Fruit fly (Drosophila melanogaster) whole organism, embryonic: ENCODE results near the gene CG17109.

Source experiments
- Aef1 ChIP-seq: fragments of 200-800 bp; sonication (Bioruptor generic); IDR thresholded peaks from 3 replicates; pipeline ENCODE4 v1.3.6; 2022; ENCODE audit warnings: missing biosample characterization, missing genetic modification characterization
- Antp ChIP-seq: fragments of 200-800 bp; sonication (Bioruptor generic); optimal IDR thresholded peaks from 3 replicates; lab custom pipeline; 2016; ENCODE audit warnings: missing biosample characterization, missing genetic modification characterization
- Asciz ChIP-seq: fragments of 200-800 bp; sonication (Bioruptor generic); optimal IDR thresholded peaks from 2 replicates; lab custom pipeline; 2017; ENCODE audit warnings: missing biosample characterization, mild to moderate bottlenecking, missing genetic modification characterization, missing genetic modification reagents
- B-H1 ChIP-seq: fragments of 200-800 bp; sonication (Bioruptor generic); IDR thresholded peaks from 3 replicates; pipeline ENCODE4 v1.3.6; 2022; ENCODE audit warnings: missing biosample characterization, missing genetic modification characterization
- CG10321 ChIP-seq: fragments of 200-800 bp; sonication (Bioruptor generic); IDR thresholded peaks from 2 replicates; pipeline ENCODE4 v1.3.6; 2022; ENCODE audit warnings: missing biosample characterization, missing genetic modification characterization
- CG11085 ChIP-seq: fragments of 200-800 bp; sonication (Bioruptor generic); IDR thresholded peaks from 2 replicates; pipeline ENCODE4 v1.3.6; 2022; ENCODE audit warnings: missing biosample characterization, missing genetic modification characterization
- CG12071 ChIP-seq: fragments of 200-800 bp; sonication (Bioruptor generic); optimal IDR thresholded peaks from 3 replicates; lab custom pipeline; 2018; ENCODE audit warnings: missing biosample characterization, mild to moderate bottlenecking, missing genetic modification characterization
- CG1233 ChIP-seq: fragments of 200-800 bp; sonication (Bioruptor generic); optimal IDR thresholded peaks from 4 replicates; lab custom pipeline; 2018; ENCODE audit warnings: missing biosample characterization, mild to moderate bottlenecking, missing genetic modification characterization
- CG13296 ChIP-seq: fragments of 200-800 bp; sonication (Bioruptor generic); optimal IDR thresholded peaks from 3 replicates; lab custom pipeline; 2018; ENCODE audit warnings: missing biosample characterization, mild to moderate bottlenecking, missing genetic modification characterization
- CG13424 ChIP-seq: fragments of 200-800 bp; sonication (Bioruptor generic); optimal IDR thresholded peaks from 2 replicates; lab custom pipeline; 2019; ENCODE audit warnings: missing biosample characterization, mild to moderate bottlenecking, missing genetic modification characterization, moderate library complexity
- CG14667 ChIP-seq: fragments of 200-800 bp; sonication (Bioruptor generic); IDR thresholded peaks from 2 replicates; pipeline ENCODE4 v1.3.6; 2022; ENCODE audit warnings: missing biosample characterization, missing genetic modification characterization
- CG1792 ChIP-seq: fragments of 200-800 bp; sonication (Bioruptor generic); optimal IDR thresholded peaks from 2 replicates; lab custom pipeline; 2016; ENCODE audit warnings: missing biosample characterization, missing genetic modification characterization
- CG18764 ChIP-seq: fragments of 200-800 bp; sonication (Bioruptor generic); optimal IDR thresholded peaks from 3 replicates; lab custom pipeline; 2016; ENCODE audit warnings: missing biosample characterization, missing genetic modification characterization
- CG2116 ChIP-seq: fragments of 200-800 bp; sonication (Bioruptor generic); optimal IDR thresholded peaks from 3 replicates; lab custom pipeline; 2018; ENCODE audit warnings: missing biosample characterization, mild to moderate bottlenecking, missing genetic modification characterization
- CG2129 ChIP-seq: fragments of 200-800 bp; sonication (Bioruptor generic); IDR thresholded peaks from 2 replicates; pipeline ENCODE4 v1.3.6; 2022; ENCODE audit warnings: missing biosample characterization, missing genetic modification characterization; ENCODE audit not compliant: partially characterized antibody
- CG31224 ChIP-seq: fragments of 200-800 bp; sonication (Bioruptor generic); IDR thresholded peaks from 2 replicates; pipeline ENCODE4 v1.3.6; 2022; ENCODE audit warnings: missing biosample characterization, missing genetic modification characterization
- CG3163 ChIP-seq: fragments of 200-800 bp; sonication (Bioruptor generic); optimal IDR thresholded peaks from 3 replicates; lab custom pipeline; 2016; ENCODE audit warnings: missing biosample characterization, missing genetic modification characterization
- CG32772 ChIP-seq: fragments of 200-800 bp; sonication (Bioruptor generic); IDR thresholded peaks from 2 replicates; pipeline ENCODE4 v1.3.6; 2022; ENCODE audit warnings: missing biosample characterization, missing genetic modification characterization
- CG34224 ChIP-seq: fragments of 200-800 bp; sonication (Bioruptor generic); IDR thresholded peaks from 3 replicates; pipeline ENCODE4 v1.3.6; 2022; ENCODE audit warnings: missing biosample characterization, missing genetic modification characterization; ENCODE audit not compliant: partially characterized antibody
- CG4424 ChIP-seq: fragments of 200-800 bp; sonication (Bioruptor generic); optimal IDR thresholded peaks from 3 replicates; lab custom pipeline; 2016; ENCODE audit warnings: missing biosample characterization, missing genetic modification characterization
- CG6254 ChIP-seq: fragments of 200-800 bp; sonication (Bioruptor generic); optimal IDR thresholded peaks from 3 replicates; lab custom pipeline; 2017; ENCODE audit warnings: mild to moderate bottlenecking, missing biosample characterization, missing genetic modification reagents, missing genetic modification characterization
- CG7357 ChIP-seq: fragments of 200-800 bp; sonication (Bioruptor generic); IDR thresholded peaks from 3 replicates; pipeline ENCODE4 v1.3.6; 2022; ENCODE audit warnings: missing biosample characterization, missing genetic modification characterization
- CG8924 ChIP-seq: fragments of 200-800 bp; optimal IDR thresholded peaks from 3 replicates; lab custom pipeline; 2019; ENCODE audit warnings: missing biosample characterization, mild to moderate bottlenecking, missing genetic modification characterization, moderate library complexity
- CkIIα-i1 ChIP-seq: fragments of 200-800 bp; sonication (Bioruptor generic); IDR thresholded peaks from 2 replicates; pipeline ENCODE4 v1.3.6; 2022; ENCODE audit warnings: missing biosample characterization, missing genetic modification characterization
- CoRest ChIP-seq: fragments of 200-800 bp; sonication (Bioruptor generic); optimal IDR thresholded peaks from 3 replicates; lab custom pipeline; 2018; ENCODE audit warnings: missing biosample characterization, mild to moderate bottlenecking, missing genetic modification characterization, moderate library complexity
- D19A ChIP-seq: fragments of 200-800 bp; optimal IDR thresholded peaks from 3 replicates; lab custom pipeline; 2019; ENCODE audit warnings: missing biosample characterization, mild to moderate bottlenecking, missing genetic modification characterization, moderate library complexity
- Ets65A ChIP-seq: fragments of 200-800 bp; sonication (Bioruptor generic); peaks from one replicate; lab custom pipeline; 2016; ENCODE audit warnings: missing biosample characterization, missing genetic modification characterization
- Ets97D ChIP-seq: fragments of 200-800 bp; sonication (Bioruptor generic); optimal IDR thresholded peaks from 3 replicates; lab custom pipeline; 2016; ENCODE audit warnings: missing biosample characterization, missing genetic modification characterization
- Gsc ChIP-seq: fragments of 200-800 bp; sonication (Bioruptor generic); IDR thresholded peaks from 2 replicates; pipeline ENCODE4 v1.3.6; 2022; ENCODE audit warnings: missing biosample characterization, missing genetic modification characterization
- Lhr ChIP-seq: fragments of 200-800 bp; sonication (Bioruptor generic); optimal IDR thresholded peaks from 3 replicates; lab custom pipeline; 2017; ENCODE audit warnings: mild to moderate bottlenecking, missing biosample characterization, missing genetic modification reagents, missing genetic modification characterization
- Six4 ChIP-seq: fragments of 200-800 bp; sonication (Bioruptor generic); optimal IDR thresholded peaks from 2 replicates; lab custom pipeline; 2016; ENCODE audit warnings: missing biosample characterization, missing genetic modification characterization
- Ssrp ChIP-seq: fragments of 200-800 bp; sonication (Bioruptor generic); optimal IDR thresholded peaks from 2 replicates; lab custom pipeline; 2018; ENCODE audit warnings: missing biosample characterization, mild to moderate bottlenecking, missing genetic modification characterization, moderate library complexity
- Usf ChIP-seq: fragments of 200-800 bp; sonication (Bioruptor generic); optimal IDR thresholded peaks from 2 replicates; lab custom pipeline; 2017; ENCODE audit warnings: missing genotype, missing biosample characterization, missing genetic modification characterization
- Vsx1 ChIP-seq: fragments of 200-800 bp; sonication (Bioruptor generic); optimal IDR thresholded peaks from 2 replicates; lab custom pipeline; 2017; ENCODE audit warnings: missing biosample characterization, mild to moderate bottlenecking, missing genetic modification characterization, missing genetic modification reagents
- ap ChIP-seq: fragments of 200-800 bp; sonication (Bioruptor generic); IDR thresholded peaks from 2 replicates; pipeline ENCODE4 v1.3.6; 2022; ENCODE audit warnings: missing biosample characterization, missing genetic modification characterization
- chinmo ChIP-seq: fragments of 200-800 bp; sonication (Bioruptor generic); IDR thresholded peaks from 4 replicates; pipeline ENCODE4 v1.3.6; 2022; ENCODE audit warnings: missing biosample characterization, missing genetic modification characterization; ENCODE audit not compliant: partially characterized antibody
- fu2 ChIP-seq: fragments of 200-800 bp; sonication (Bioruptor generic); optimal IDR thresholded peaks from 2 replicates; lab custom pipeline; 2016; ENCODE audit warnings: missing biosample characterization, missing genetic modification characterization
- grau ChIP-seq: fragments of 200-800 bp; optimal IDR thresholded peaks from 3 replicates; lab custom pipeline; 2019; ENCODE audit warnings: missing biosample characterization, mild to moderate bottlenecking, missing genetic modification characterization, moderate library complexity
- lbe ChIP-seq: fragments of 200-800 bp; sonication (Bioruptor generic); optimal IDR thresholded peaks from 2 replicates; lab custom pipeline; 2016; ENCODE audit warnings: missing biosample characterization, mild to moderate bottlenecking, missing genetic modification characterization
- nmo ChIP-seq: fragments of 200-800 bp; sonication (Bioruptor generic); optimal IDR thresholded peaks from 2 replicates; lab custom pipeline; 2018; ENCODE audit warnings: missing biosample characterization, mild to moderate bottlenecking, missing genetic modification characterization, moderate library complexity
- odd ChIP-seq: fragments of 200-800 bp; sonication (Bioruptor generic); optimal IDR thresholded peaks from 2 replicates; lab custom pipeline; 2017; ENCODE audit warnings: missing biosample characterization, mild to moderate bottlenecking, missing genetic modification characterization
- peb ChIP-seq: fragments of 200-800 bp; sonication (Bioruptor generic); IDR thresholded peaks from 2 replicates; pipeline ENCODE4 v1.3.6; 2022; ENCODE audit warnings: missing biosample characterization, missing genetic modification characterization
- phol ChIP-seq: fragments of 200-800 bp; sonication (Bioruptor generic); optimal IDR thresholded peaks from 3 replicates; lab custom pipeline; 2018; ENCODE audit warnings: missing biosample characterization, mild to moderate bottlenecking, missing genetic modification characterization, moderate library complexity
- pros ChIP-seq: fragments of 200-800 bp; sonication (Bioruptor generic); optimal IDR thresholded peaks from 3 replicates; lab custom pipeline; 2019; ENCODE audit warnings: missing biosample characterization, mild to moderate bottlenecking, missing genetic modification characterization, moderate library complexity
- psq ChIP-seq: fragments of 200-800 bp; sonication (Bioruptor generic); optimal IDR thresholded peaks from 2 replicates; lab custom pipeline; 2017; ENCODE audit warnings: missing biosample characterization, missing genetic modification characterization
- scrt ChIP-seq: fragments of 200-800 bp; sonication (Bioruptor generic); optimal IDR thresholded peaks from 2 replicates; lab custom pipeline; 2018; ENCODE audit warnings: missing biosample characterization, mild to moderate bottlenecking, missing genetic modification characterization, moderate library complexity
- sens ChIP-seq: fragments of 200-800 bp; sonication (Bioruptor generic); peaks from one replicate; lab custom pipeline; 2016; ENCODE audit warnings: missing biosample characterization, missing genetic modification characterization
- sim ChIP-seq: fragments of 200-800 bp; sonication (Bioruptor generic); IDR thresholded peaks from 2 replicates; pipeline ENCODE4 v1.3.6; 2022; ENCODE audit warnings: missing biosample characterization, missing genetic modification characterization
- sqz ChIP-seq: fragments of 200-800 bp; sonication (Bioruptor generic); optimal IDR thresholded peaks from 3 replicates; lab custom pipeline; 2018; ENCODE audit warnings: missing biosample characterization, mild to moderate bottlenecking, missing genetic modification characterization
- trem ChIP-seq: fragments of 200-800 bp; optimal IDR thresholded peaks from 3 replicates; lab custom pipeline; 2019; ENCODE audit warnings: missing biosample characterization, mild to moderate bottlenecking, missing genetic modification characterization, moderate library complexity
- wor ChIP-seq: fragments of 200-800 bp; sonication (Bioruptor generic); IDR thresholded peaks from 2 replicates; pipeline ENCODE4 v1.3.6; 2022; ENCODE audit warnings: missing biosample characterization, missing genetic modification characterization

CG17109 gene

dm6 chr3R:23126241-23127022 lies 30.9 kb downstream of the CG17109 start, which contains the start of gene CG31365 (continued):
- no peak for TF ChIP-seq chinmo (GFP tag; lab: Robert Waterston, UW)
- TF ChIP-seq phol (tag; lab: Kevin White, UChicago), result no peak
- no peak for TF ChIP-seq Ets97D
- TF ChIP-seq psq (GFP tag; lab: Kevin White, UChicago), result no peak
- peak; percentile 11; the same call in 1 of the 2 replicates for TF ChIP-seq CG10321
- no peak for TF ChIP-seq grau (tag; lab: Kevin White, UChicago)
- no peak for TF ChIP-seq CG31224 (GFP tag; lab: Robert Waterston, UW)
- TF ChIP-seq sim, result no peak
- TF ChIP-seq Six4 (GFP tag; lab: Kevin White, UChicago), result no peak
- TF ChIP-seq CG3163, result no peak
- no peak for TF ChIP-seq sqz
- no peak for TF ChIP-seq CG12071 (GFP tag; lab: Kevin White, UChicago)
- no peak for TF ChIP-seq peb (GFP tag; lab: Robert Waterston, UW)
- TF ChIP-seq B-H1 (GFP tag; lab: Robert Waterston, UW), result no peak
- no peak for TF ChIP-seq CG11085 (GFP tag; lab: Robert Waterston, UW)
- TF ChIP-seq CG2116 (GFP tag; lab: Kevin White, UChicago), result no peak
- no peak for TF ChIP-seq CG1792 (GFP tag; lab: Kevin White, UChicago)
- no peak for TF ChIP-seq fu2 (GFP tag; lab: Kevin White, UChicago)
- no peak for TF ChIP-seq CG14667 (GFP tag; lab: Robert Waterston, UW)
- no peak for TF ChIP-seq lbe (GFP tag; lab: Kevin White, UChicago)
- no peak for TF ChIP-seq Usf (GFP tag; lab: Kevin White, UChicago)
- TF ChIP-seq Aef1, result no peak
- TF ChIP-seq CoRest (tag; lab: Kevin White, UChicago), result no peak
- TF ChIP-seq CG6254 (GFP tag; lab: Kevin White, UChicago), result no peak
- no peak for TF ChIP-seq Asciz (GFP tag; lab: Kevin White, UChicago)
- TF ChIP-seq Antp (GFP tag; lab: Kevin White, UChicago), result no peak
- TF ChIP-seq CG34224 (GFP tag; lab: Robert Waterston, UW), result peak; percentile 41; the same call in 1 of the 3 replicates
- TF ChIP-seq Gsc (GFP tag; lab: Robert Waterston, UW), result no peak
- no peak for TF ChIP-seq Lhr (GFP tag; lab: Kevin White, UChicago)
- TF ChIP-seq Ets65A (GFP tag; lab: Kevin White, UChicago), result no peak
- no peak for TF ChIP-seq sens (GFP tag; lab: Kevin White, UChicago)
- no peak for TF ChIP-seq CkIIα-i1 (GFP tag; lab: Robert Waterston, UW)
- TF ChIP-seq CG7357, result no peak
- TF ChIP-seq CG18764 (GFP tag; lab: Kevin White, UChicago), result no peak
- no peak for TF ChIP-seq CG13296 (GFP tag; lab: Kevin White, UChicago)
- no peak for TF ChIP-seq ap (GFP tag; lab: Robert Waterston, UW)
- TF ChIP-seq CG2129, result no peak
- no peak for TF ChIP-seq CG4424 (GFP tag; lab: Kevin White, UChicago)
- no peak for TF ChIP-seq pros (GFP tag; lab: Kevin White, UChicago)
- TF ChIP-seq Vsx1 (GFP tag; lab: Kevin White, UChicago), result no peak
- no peak for TF ChIP-seq D19A (tag; lab: Kevin White, UChicago)
- peak; percentile 48 for TF ChIP-seq trem
- TF ChIP-seq CG13424 (tag; lab: Kevin White, UChicago), result no peak
- no peak for TF ChIP-seq CG32772
- no peak for TF ChIP-seq Ssrp (tag; lab: Kevin White, UChicago)
- no peak for TF ChIP-seq wor
- TF ChIP-seq odd, result no peak
- TF ChIP-seq CG8924 (tag; lab: Kevin White, UChicago), result peak; percentile 13
- no peak for TF ChIP-seq scrt (GFP tag; lab: Kevin White, UChicago)
- TF ChIP-seq CG1233 (GFP tag; lab: Kevin White, UChicago), result no peak
- TF ChIP-seq nmo, result peak; percentile 8
